Worm (Caenorhabditis elegans): Measurements from ENCODE around the gene C16C8.9.

DNA sequence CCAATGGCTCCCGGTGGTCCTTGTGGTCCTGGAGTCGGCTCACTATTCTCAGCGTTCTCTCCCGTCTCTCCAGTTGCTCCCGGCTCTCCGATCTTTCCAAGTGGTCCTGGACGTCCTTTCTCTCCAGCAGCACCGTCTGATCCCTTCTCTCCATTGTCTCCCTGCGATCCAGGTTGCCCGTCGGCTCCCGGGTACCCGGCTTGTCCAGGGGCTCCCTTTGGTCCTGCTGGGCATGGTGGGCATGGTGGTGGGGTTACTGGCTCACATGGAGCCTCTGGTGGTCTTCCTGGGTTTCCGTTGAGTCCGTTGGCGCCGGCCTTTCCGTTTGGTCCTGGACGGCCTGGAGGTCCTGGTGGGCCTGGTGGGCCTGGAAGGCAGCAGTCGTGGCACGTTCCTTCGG is 37.4 kb upstream of the C16C8.9 start:
- TF ChIP-seq efl-1 (optimal IDR thresholded peaks at IDR 0.05) (no peak), efl-1 (GFP tag; optimal IDR thresholded peaks at IDR 0.05 in 1 of 2) (no peak), fkh-4 (tag; optimal IDR thresholded peaks at IDR 0.05; ENCODE audit: borderline replicate concordance) (no peak), pag-3 (tag; optimal IDR thresholded peaks at IDR 0.05; ENCODE audit: borderline replicate concordance, insufficient read depth) (no peak), lir-3 (tag; optimal IDR thresholded peaks at IDR 0.05; ENCODE audit: poor library complexity) (no peak), ama-1 (optimal IDR thresholded peaks at IDR 0.05) (no peak), vab-15 (tag; optimal IDR thresholded peaks at IDR 0.05) (no peak)
